Fruit fly (Drosophila melanogaster) whole organism, prepupa: ENCODE results near the gene CG6733.

ENCODE experiments used
- Blimp-1 ChIP-seq: fragments of 200-800 bp; sonication (Bioruptor generic); optimal IDR thresholded peaks from 3 replicates; lab custom pipeline; 2017; ENCODE audit warnings: missing biosample characterization, missing genetic modification characterization, mild to moderate bottlenecking, moderate library complexity, missing genetic modification reagents
- CG10631 ChIP-seq: fragments of 200-800 bp; sonication (Bioruptor generic); optimal IDR thresholded peaks from 2 replicates; lab custom pipeline; 2016; ENCODE audit warnings: missing biosample characterization, missing genetic modification characterization
- CG10669 ChIP-seq: fragments of 200-800 bp; sonication (Bioruptor generic); optimal IDR thresholded peaks from 3 replicates; lab custom pipeline; 2018; ENCODE audit warnings: missing biosample characterization, mild to moderate bottlenecking, missing genetic modification characterization, moderate library complexity
- CG11294 ChIP-seq: fragments of 200-800 bp; sonication (Bioruptor generic); IDR thresholded peaks from 2 replicates; pipeline ENCODE4 v1.3.6; 2022; ENCODE audit warnings: missing biosample characterization, missing genetic modification characterization
- CG11762 ChIP-seq: fragments of 200-800 bp; sonication (Bioruptor generic); optimal IDR thresholded peaks from 3 replicates; lab custom pipeline; 2016; ENCODE audit warnings: missing biosample characterization, missing genetic modification characterization; ENCODE audit not compliant: insufficient read depth
- CG11902 ChIP-seq: fragments of 200-800 bp; sonication (Bioruptor generic); optimal IDR thresholded peaks from 3 replicates; lab custom pipeline; 2016; ENCODE audit warnings: missing biosample characterization, missing genetic modification characterization
- CG15336 ChIP-seq: fragments of 200-800 bp; sonication (Bioruptor generic); IDR thresholded peaks from 2 replicates; pipeline ENCODE4 v1.3.6; 2022; ENCODE audit warnings: missing biosample characterization, missing genetic modification characterization
- CG1621 ChIP-seq: fragments of 200-800 bp; sonication (Bioruptor generic); optimal IDR thresholded peaks from 3 replicates; lab custom pipeline; 2018; ENCODE audit warnings: missing biosample characterization, mild to moderate bottlenecking, missing genetic modification characterization
- CG16779 ChIP-seq: fragments of 200-800 bp; sonication (Bioruptor generic); optimal IDR thresholded peaks from 3 replicates; lab custom pipeline; 2017; ENCODE audit warnings: missing biosample characterization, mild to moderate bottlenecking, missing genetic modification characterization
- CG3032 ChIP-seq: fragments of 200-800 bp; optimal IDR thresholded peaks from 2 replicates; lab custom pipeline; 2019; ENCODE audit warnings: missing biosample characterization, mild to moderate bottlenecking, missing genetic modification characterization, moderate library complexity
- CG31627 ChIP-seq: fragments of 200-800 bp; sonication (Bioruptor generic); optimal IDR thresholded peaks from 3 replicates; lab custom pipeline; 2016; ENCODE audit warnings: missing biosample characterization, missing genetic modification characterization
- CG32006 ChIP-seq: fragments of 200-800 bp; sonication (Bioruptor generic); optimal IDR thresholded peaks from 3 replicates; lab custom pipeline; 2017; ENCODE audit warnings: missing biosample characterization, mild to moderate bottlenecking, missing genetic modification characterization
- CG3919 ChIP-seq: fragments of 200-800 bp; sonication (Bioruptor generic); optimal IDR thresholded peaks from 3 replicates; lab custom pipeline; 2016; ENCODE audit warnings: missing biosample characterization, missing genetic modification characterization
- CG4318 ChIP-seq: fragments of 200-800 bp; sonication (Bioruptor generic); optimal IDR thresholded peaks from 3 replicates; lab custom pipeline; 2017; ENCODE audit warnings: missing biosample characterization, mild to moderate bottlenecking, missing genetic modification characterization
- CG6163 ChIP-seq: fragments of 200-800 bp; sonication (Bioruptor generic); IDR thresholded peaks from 3 replicates; pipeline ENCODE4 v1.3.6; 2022; ENCODE audit warnings: missing biosample characterization, missing genetic modification characterization
- CG6808 ChIP-seq: fragments of 200-800 bp; sonication (Bioruptor generic); optimal IDR thresholded peaks from 3 replicates; lab custom pipeline; 2017; ENCODE audit warnings: missing biosample characterization, missing genetic modification characterization, mild to moderate bottlenecking, moderate library complexity, missing genetic modification reagents
- CG6854 ChIP-seq: fragments of 200-800 bp; sonication (Bioruptor generic); optimal IDR thresholded peaks from 2 replicates; lab custom pipeline; 2017; ENCODE audit warnings: missing biosample characterization, mild to moderate bottlenecking, missing genetic modification characterization
- CG7368 ChIP-seq: fragments of 200-800 bp; sonication (Bioruptor generic); optimal IDR thresholded peaks from 3 replicates; lab custom pipeline; 2016; ENCODE audit warnings: missing biosample characterization, missing genetic modification characterization
- CG8632 ChIP-seq: fragments of 200-800 bp; sonication (Bioruptor generic); optimal IDR thresholded peaks from 3 replicates; lab custom pipeline; 2016; ENCODE audit warnings: missing biosample characterization, missing genetic modification characterization
- CG9139 ChIP-seq: fragments of 200-800 bp; sonication (Bioruptor generic); optimal IDR thresholded peaks from 3 replicates; lab custom pipeline; 2017; ENCODE audit warnings: missing biosample characterization, mild to moderate bottlenecking, missing genetic modification characterization
- Eip75B ChIP-seq: fragments of 200-800 bp; sonication (Bioruptor generic); optimal IDR thresholded peaks from 3 replicates; lab custom pipeline; 2016; ENCODE audit warnings: missing biosample characterization, missing genetic modification characterization
- Eip78C ChIP-seq: fragments of 200-800 bp; sonication (Bioruptor generic); peaks from one replicate; lab custom pipeline; 2016; ENCODE audit warnings: missing biosample characterization, missing genetic modification characterization
- Eip93F ChIP-seq: fragments of 200-800 bp; sonication (Bioruptor generic); optimal IDR thresholded peaks from 2 replicates; lab custom pipeline; 2016; ENCODE audit warnings: missing biosample characterization, mild to moderate bottlenecking, missing genetic modification characterization
- Ets21C ChIP-seq: fragments of 200-800 bp; sonication (Bioruptor generic); optimal IDR thresholded peaks from 3 replicates; lab custom pipeline; 2016; ENCODE audit warnings: missing biosample characterization, missing genetic modification characterization
- Gug ChIP-seq: fragments of 200-800 bp; sonication (Bioruptor generic); IDR thresholded peaks from 2 replicates; pipeline ENCODE4 v1.3.6; 2022; ENCODE audit warnings: missing biosample characterization, missing genetic modification characterization
- Hr4 ChIP-seq: fragments of 200-800 bp; sonication (Bioruptor generic); optimal IDR thresholded peaks from 3 replicates; lab custom pipeline; 2016; ENCODE audit warnings: missing biosample characterization, missing genetic modification characterization
- Lpt ChIP-seq: fragments of 200-800 bp; sonication (Bioruptor generic); optimal IDR thresholded peaks from 3 replicates; lab custom pipeline; 2016; ENCODE audit warnings: missing biosample characterization, missing genetic modification characterization
- Met ChIP-seq: fragments of 200-800 bp; sonication (Bioruptor generic); optimal IDR thresholded peaks from 3 replicates; lab custom pipeline; 2016; ENCODE audit warnings: missing biosample characterization, missing genetic modification characterization
- OdsH ChIP-seq: fragments of 200-800 bp; sonication (Bioruptor generic); optimal IDR thresholded peaks from 3 replicates; lab custom pipeline; 2016; ENCODE audit warnings: missing biosample characterization, missing genetic modification characterization
- Smox ChIP-seq: fragments of 200-800 bp; sonication (Bioruptor generic); optimal IDR thresholded peaks from 3 replicates; lab custom pipeline; 2016; ENCODE audit warnings: missing biosample characterization, missing genetic modification characterization
- Sox102F ChIP-seq: fragments of 200-800 bp; sonication (Bioruptor generic); optimal IDR thresholded peaks from 2 replicates; lab custom pipeline; 2016; ENCODE audit warnings: missing biosample characterization, mild to moderate bottlenecking, missing genetic modification characterization
- Sox14 ChIP-seq: fragments of 200-800 bp; sonication (Bioruptor generic); optimal IDR thresholded peaks from 3 replicates; lab custom pipeline; 2016; ENCODE audit warnings: missing biosample characterization, missing genetic modification characterization
- acj6 ChIP-seq: fragments of 200-800 bp; sonication (Bioruptor generic); optimal IDR thresholded peaks from 3 replicates; lab custom pipeline; 2016; ENCODE audit warnings: missing biosample characterization, missing genetic modification characterization
- cyc ChIP-seq: fragments of 200-800 bp; sonication (Bioruptor generic); optimal IDR thresholded peaks from 3 replicates; lab custom pipeline; 2016; ENCODE audit warnings: missing biosample characterization, missing genetic modification characterization
- dsx ChIP-seq: fragments of 200-800 bp; optimal IDR thresholded peaks from 3 replicates; lab custom pipeline; 2019; ENCODE audit warnings: missing biosample characterization, mild to moderate bottlenecking, missing genetic modification characterization, moderate library complexity; ENCODE audit not compliant: poor library complexity, severe bottlenecking
- eg ChIP-seq: fragments of 200-800 bp; sonication (Bioruptor generic); IDR thresholded peaks from 3 replicates; pipeline ENCODE4 v1.3.6; 2022; ENCODE audit warnings: missing biosample characterization, missing genetic modification characterization
- esn ChIP-seq: fragments of 200-800 bp; sonication (Bioruptor generic); optimal IDR thresholded peaks from 2 replicates; lab custom pipeline; 2016; ENCODE audit warnings: missing biosample characterization, mild to moderate bottlenecking, missing genetic modification characterization, moderate library complexity
- fd59A ChIP-seq: fragments of 200-800 bp; sonication (Bioruptor generic); optimal IDR thresholded peaks from 2 replicates; lab custom pipeline; 2017; ENCODE audit warnings: missing biosample characterization, mild to moderate bottlenecking, missing genetic modification characterization, missing genetic modification reagents
- fd85E ChIP-seq: fragments of 200-800 bp; sonication (Bioruptor generic); optimal IDR thresholded peaks from 3 replicates; lab custom pipeline; 2016; ENCODE audit warnings: missing biosample characterization, missing genetic modification characterization
- lz ChIP-seq: fragments of 200-800 bp; sonication (Bioruptor generic); optimal IDR thresholded peaks from 3 replicates; lab custom pipeline; 2016; ENCODE audit warnings: missing biosample characterization, missing genetic modification characterization
- net ChIP-seq: fragments of 200-800 bp; sonication (Bioruptor generic); optimal IDR thresholded peaks from 3 replicates; lab custom pipeline; 2016; ENCODE audit warnings: missing biosample characterization, missing genetic modification characterization
- pdm3 ChIP-seq: fragments of 200-800 bp; sonication (Bioruptor generic); optimal IDR thresholded peaks from 3 replicates; lab custom pipeline; 2016; ENCODE audit warnings: missing biosample characterization, missing genetic modification characterization
- salr ChIP-seq, 2 experiments: fragments of 200-800 bp; sonication (Bioruptor generic); optimal IDR thresholded peaks; 3 replicates each; lab custom pipeline; 2016 to 2018; ENCODE audit warnings: missing biosample characterization in 2 of 2, missing genetic modification characterization in 2 of 2, mild to moderate bottlenecking in 1 of 2
- spab ChIP-seq: fragments of 200-800 bp; sonication (Bioruptor generic); optimal IDR thresholded peaks from 2 replicates; lab custom pipeline; 2017; ENCODE audit warnings: missing biosample characterization, mild to moderate bottlenecking, missing genetic modification characterization, missing genetic modification reagents
- ss ChIP-seq, 2 experiments: fragments of 200-800 bp; sonication (Bioruptor generic); optimal IDR thresholded peaks; 2 replicates in 1 of 2; 3 replicates in 1 of 2; lab custom pipeline; 2017 to 2018; ENCODE audit warnings: mild to moderate bottlenecking in 2 of 2, missing biosample characterization in 2 of 2, missing genetic modification characterization in 2 of 2, moderate library complexity in 1 of 2
- svp ChIP-seq: fragments of 200-800 bp; sonication (Bioruptor generic); peaks from one replicate; lab custom pipeline; 2016; ENCODE audit warnings: missing biosample characterization, missing genetic modification characterization
- topi ChIP-seq: fragments of 200-800 bp; sonication (Bioruptor generic); optimal IDR thresholded peaks from 3 replicates; lab custom pipeline; 2016; ENCODE audit warnings: missing biosample characterization, missing genetic modification characterization
- vri ChIP-seq: fragments of 200-800 bp; sonication (Bioruptor generic); optimal IDR thresholded peaks from 3 replicates; lab custom pipeline; 2016; ENCODE audit warnings: missing biosample characterization, mild to moderate bottlenecking, missing genetic modification characterization

CG6733 gene

dm6 chr3R:23147625-23148024 lies 50.1 kb downstream of the CG6733 start (continued):
- TF ChIP-seq net (GFP tag; lab: Kevin White, UChicago): peak; percentile 38
- peak in 1 of 2 experiments; percentile 61 for TF ChIP-seq ss (GFP tag; optimal IDR thresholded peaks at IDR 0.05; lab: Kevin White, UChicago)
- TF ChIP-seq Lpt (GFP tag; lab: Kevin White, UChicago): peak; percentile 24
- no peak for TF ChIP-seq CG11294 (GFP tag; lab: Robert Waterston, UW)
- peak; percentile 82 for TF ChIP-seq CG6808 (GFP tag; lab: Kevin White, UChicago)
- peak; percentile 19; the same call in 1 of the 2 replicates for TF ChIP-seq Gug
- TF ChIP-seq CG4318 (GFP tag; lab: Kevin White, UChicago): no peak
- peak; percentile 25 for TF ChIP-seq cyc (GFP tag; lab: Kevin White, UChicago)
- TF ChIP-seq topi (GFP tag; lab: Kevin White, UChicago): peak; percentile 62
- TF ChIP-seq CG9139: peak; percentile 71
- no peak for TF ChIP-seq fd85E (GFP tag; lab: Kevin White, UChicago)
- peak; percentile 33 for TF ChIP-seq vri (GFP tag; lab: Kevin White, UChicago)
- peak; percentile 43 for TF ChIP-seq Met (GFP tag; lab: Kevin White, UChicago)
- peak; percentile 60; the same call in 1 of the 2 replicates for TF ChIP-seq CG15336
- TF ChIP-seq fd59A: peak; percentile 73
- peak; percentile 62 for TF ChIP-seq pdm3 (GFP tag; lab: Kevin White, UChicago)
- TF ChIP-seq CG11902 (GFP tag; lab: Kevin White, UChicago): peak; percentile 37
- peak; percentile 66 for TF ChIP-seq acj6
- TF ChIP-seq CG10669 (GFP tag; lab: Kevin White, UChicago): peak; percentile 81
- TF ChIP-seq OdsH: peak; percentile 63
- peak; percentile 2 for TF ChIP-seq Hr4 (GFP tag; lab: Kevin White, UChicago)
- peak; percentile 12 for TF ChIP-seq CG16779 (tag; lab: Kevin White, UChicago)
- TF ChIP-seq Sox14: peak; percentile 54
- TF ChIP-seq dsx: peak; percentile 66
- peak; percentile 66 for TF ChIP-seq CG10631 (GFP tag; lab: Kevin White, UChicago)

- peak in 1 of 2 experiments; percentile 97 for TF ChIP-seq ss (GFP tag; optimal IDR thresholded peaks at IDR 0.05; lab: Kevin White, UChicago)
- no peak for TF ChIP-seq CG9139
- peak; percentile 37 for TF ChIP-seq acj6
- peak; percentile 73 for TF ChIP-seq Sox102F (GFP tag; lab: Kevin White, UChicago)
- peak; percentile 39 for TF ChIP-seq CG32006
- TF ChIP-seq svp (GFP tag; lab: Kevin White, UChicago): peak; percentile 82
- TF ChIP-seq CG8632 (GFP tag; lab: Kevin White, UChicago): peak; percentile 18
- TF ChIP-seq CG1621 (tag; lab: Kevin White, UChicago): peak; percentile 9
- TF ChIP-seq CG6163 (GFP tag; lab: Robert Waterston, UW): no peak; the same call in 1 of the 3 replicates
- no peak for TF ChIP-seq salr (GFP tag; optimal IDR thresholded peaks at IDR 0.05; lab: Kevin White, UChicago)
- no peak for TF ChIP-seq net (GFP tag; lab: Kevin White, UChicago)
- no peak for TF ChIP-seq Blimp-1
- peak; percentile 91 for TF ChIP-seq Eip78C (GFP tag; lab: Kevin White, UChicago)
- TF ChIP-seq CG10669 (GFP tag; lab: Kevin White, UChicago): peak; percentile 56
- TF ChIP-seq CG11902 (GFP tag; lab: Kevin White, UChicago): peak; percentile 62
- TF ChIP-seq CG4318 (GFP tag; lab: Kevin White, UChicago): no peak
- no peak for TF ChIP-seq eg
- TF ChIP-seq Ets21C: peak; percentile 63
- TF ChIP-seq lz (GFP tag; lab: Kevin White, UChicago): peak; percentile 76
- TF ChIP-seq CG6854 (GFP tag; lab: Kevin White, UChicago): no peak
- TF ChIP-seq Lpt (GFP tag; lab: Kevin White, UChicago): no peak
- TF ChIP-seq Eip93F (GFP tag; lab: Kevin White, UChicago): no peak
- TF ChIP-seq vri (GFP tag; lab: Kevin White, UChicago): no peak
- no peak for TF ChIP-seq CG10631 (GFP tag; lab: Kevin White, UChicago)
- peak; percentile 59 for TF ChIP-seq CG3032
- peak; percentile 61 for TF ChIP-seq Eip75B (GFP tag; lab: Kevin White, UChicago)
- peak; percentile 53 for TF ChIP-seq CG3919 (GFP tag; lab: Kevin White, UChicago)
- peak; percentile 72 for TF ChIP-seq CG31627 (GFP tag; lab: Kevin White, UChicago)
- no peak for TF ChIP-seq CG11294 (GFP tag; lab: Robert Waterston, UW)
- peak; percentile 75 for TF ChIP-seq dsx
- peak; percentile 72 for TF ChIP-seq esn
- TF ChIP-seq Gug: no peak
- no peak for TF ChIP-seq fd85E (GFP tag; lab: Kevin White, UChicago)
- TF ChIP-seq CG11762 (GFP tag; lab: Kevin White, UChicago): no peak
- TF ChIP-seq CG7368 (GFP tag; lab: Kevin White, UChicago): peak; percentile 42
- peak; percentile 71 for TF ChIP-seq Smox (GFP tag; lab: Kevin White, UChicago)
- no peak for TF ChIP-seq spab (GFP tag; lab: Kevin White, UChicago)
- TF ChIP-seq fd59A: peak; percentile 56
These were observed 50.9 kb downstream of the CG6733 start for dm6 chr3R:23148433-23148832.
